Worm (Caenorhabditis elegans) whole organism, midembryonic: Measurements from ENCODE around the gene C38D9.8.

Experiments used
- T22C8.4 ChIP-seq: fragments of 200-800 bp; sonication (Bioruptor generic); IDR thresholded peaks from 2 replicates; pipeline ENCODE4 v1.3.6; 2022; ENCODE audit warnings: missing genetic modification characterization, missing compliant biosample characterization
- cog-1 ChIP-seq: sonication (generic microtip); optimal IDR thresholded peaks from 2 replicates; lab custom pipeline; 2016; ENCODE audit warnings: missing genetic modification characterization, missing compliant biosample characterization
- flt-1 ChIP-seq: fragments of 200-800 bp; sonication (Bioruptor generic); IDR thresholded peaks from 2 replicates; pipeline ENCODE4 v1.3.6; 2022; ENCODE audit warnings: missing genetic modification characterization, missing compliant biosample characterization
- klf-2 ChIP-seq: fragments of 200-800 bp; sonication (Bioruptor generic); conservative IDR thresholded peaks from 2 replicates; pipeline ENCODE4 v1.3.6; 2022; ENCODE audit warnings: missing genetic modification reagents, missing genetic modification characterization, missing compliant biosample characterization
- med-1 ChIP-seq: sonication (generic microtip); optimal IDR thresholded peaks from 2 replicates; lab custom pipeline; 2017; ENCODE audit warnings: missing genetic modification characterization, mild to moderate bottlenecking, missing compliant biosample characterization, antibody characterized with exemption, missing genetic modification reagents; ENCODE audit not compliant: insufficient read depth
- ref-1 ChIP-seq: fragments of 200-800 bp; sonication (Bioruptor generic); conservative IDR thresholded peaks from 2 replicates; pipeline ENCODE4 v1.3.6; 2022; ENCODE audit warnings: missing genetic modification reagents, missing genetic modification characterization, missing compliant biosample characterization
- tab-1 ChIP-seq: fragments of 200-800 bp; sonication (Bioruptor generic); IDR thresholded peaks from 2 replicates; pipeline ENCODE4 v1.3.6; 2022; ENCODE audit warnings: missing genetic modification characterization, missing compliant biosample characterization
- ztf-23 ChIP-seq: fragments of 200-800 bp; sonication (Bioruptor generic); IDR thresholded peaks from 2 replicates; pipeline ENCODE4 v1.3.6; 2022; ENCODE audit warnings: missing genetic modification reagents, missing genetic modification characterization, missing compliant biosample characterization
- ztf-29 ChIP-seq: fragments of 200-800 bp; sonication (Bioruptor generic); IDR thresholded peaks from 2 replicates; pipeline ENCODE4 v1.3.6; 2022; ENCODE audit warnings: missing genetic modification reagents, missing genetic modification characterization, missing compliant biosample characterization

C38D9.8 gene

ce11 chrV:17530486-17530885 is 22.2 kb downstream of the C38D9.8 start, which contains the start of gene C18D4.12:
Gene C18D4.12 (minus strand): TSS chrV:17530586.
- TF ChIP-seq T22C8.4 (GFP tag; lab: Robert Waterston, UW) (no peak), cog-1 (no peak), med-1 (GFP tag; lab: Kevin White, UChicago) (no peak), klf-2 (GFP tag; lab: Robert Waterston, UW) (no peak), tab-1 (GFP tag; lab: Robert Waterston, UW) (no peak), flt-1 (no peak), ztf-23 (no peak), ztf-29 (GFP tag; lab: Robert Waterston, UW) (no peak), ref-1 (GFP tag; lab: Robert Waterston, UW) (no peak)

DNA sequence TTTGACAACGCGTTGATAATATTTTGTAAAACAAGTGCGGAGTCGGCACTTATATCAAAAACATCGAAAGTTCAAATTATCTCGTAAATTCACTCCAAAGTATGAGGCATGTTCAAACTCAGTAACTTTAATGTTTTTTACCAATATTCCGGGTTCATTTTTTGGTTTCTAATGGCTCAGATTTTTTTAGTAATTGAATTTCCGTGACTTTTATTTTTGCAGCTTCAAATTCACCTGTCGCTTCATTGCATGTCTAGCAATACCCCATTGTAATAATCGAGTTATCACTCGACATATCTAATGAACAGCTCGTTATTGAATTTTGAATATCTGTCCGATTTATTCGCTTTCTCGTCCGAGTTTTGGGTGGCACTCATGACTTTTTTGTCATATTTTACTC is 24.9 kb downstream of the C38D9.8 start, which contains the start of gene srz-90:
Gene srz-90 (plus strand): TSS at position 301 of the 400 bp plus-strand sequence.
- TF ChIP-seq tab-1 (GFP tag; lab: Robert Waterston, UW) (no peak), flt-1 (no peak), T22C8.4 (GFP tag; lab: Robert Waterston, UW) (no peak), klf-2 (GFP tag; lab: Robert Waterston, UW) (no peak), cog-1 (no peak), ref-1 (GFP tag; lab: Robert Waterston, UW) (no peak), med-1 (GFP tag; lab: Kevin White, UChicago) (no peak), ztf-23 (no peak), ztf-29 (GFP tag; lab: Robert Waterston, UW) (no peak)

- no peak for TF ChIP-seq flt-1
- no peak for TF ChIP-seq med-1 (GFP tag; lab: Kevin White, UChicago)
Measured at ce11 chrV:17520735-17521134, 31.9 kb downstream of the C38D9.8 start, which contains the start of gene fbxa-136. Gene fbxa-136 (plus strand): TSS chrV:17521035.

- no peak for TF ChIP-seq ztf-23
- TF ChIP-seq flt-1, result no peak
- TF ChIP-seq klf-2 (GFP tag; lab: Robert Waterston, UW), result no peak
- TF ChIP-seq ref-1 (GFP tag; lab: Robert Waterston, UW), result 0 out of 2 replicates have a peak, but pooled peaks have one; percentile 10
- TF ChIP-seq T22C8.4 (GFP tag; lab: Robert Waterston, UW), result no peak
- no peak for TF ChIP-seq med-1 (GFP tag; lab: Kevin White, UChicago)
Measured at ce11 chrV:17513831-17514230, 38.8 kb downstream of the C38D9.8 start.

DNA sequence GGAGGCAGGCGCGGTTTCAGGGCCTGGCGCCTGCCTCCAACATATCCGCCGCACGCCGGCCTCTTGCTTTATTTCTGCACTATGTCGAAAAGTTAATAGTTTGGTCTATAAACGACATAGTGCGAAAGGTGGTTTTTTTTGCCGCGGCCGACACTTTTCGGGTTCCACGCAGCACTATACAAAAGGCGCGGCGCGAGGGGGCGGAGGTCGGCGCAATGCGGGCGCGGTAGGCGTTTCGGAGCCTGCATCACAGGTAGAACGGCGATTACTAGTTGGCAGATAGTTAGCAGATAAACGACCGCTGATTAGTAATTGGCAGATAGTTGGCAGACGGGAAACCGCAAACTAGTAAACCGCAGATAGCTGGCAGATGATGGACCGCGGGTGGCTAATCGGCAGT is 39.9 kb downstream of the C38D9.8 start:
- TF ChIP-seq cog-1 (no peak), klf-2 (GFP tag; lab: Robert Waterston, UW) (no peak), ztf-29 (GFP tag; lab: Robert Waterston, UW) (no peak), tab-1 (GFP tag; lab: Robert Waterston, UW) (0 out of 2 replicates have a peak, but pooled peaks have one; percentile 32), flt-1 (no peak)

ce11 chrV:17508493-17508892 is 44.2 kb downstream of the C38D9.8 start, which contains the start of gene srw-32:
Gene srw-32 (plus strand): TSS chrV:17508793.
- TF ChIP-seq ztf-23 (no peak), ztf-29 (GFP tag; lab: Robert Waterston, UW) (no peak), ref-1 (GFP tag; lab: Robert Waterston, UW) (no peak), flt-1 (no peak), klf-2 (GFP tag; lab: Robert Waterston, UW) (no peak), med-1 (GFP tag; lab: Kevin White, UChicago) (no peak), T22C8.4 (GFP tag; lab: Robert Waterston, UW) (no peak), cog-1 (no peak)

ce11 chrV:17506289-17506688 is 46.4 kb downstream of the C38D9.8 start, which contains the start of gene srw-31:
Gene srw-31 (plus strand): TSS chrV:17506589.
- no peak for TF ChIP-seq klf-2 (GFP tag; lab: Robert Waterston, UW)
- TF ChIP-seq tab-1 (GFP tag; lab: Robert Waterston, UW), result no peak
- TF ChIP-seq T22C8.4 (GFP tag; lab: Robert Waterston, UW), result no peak
- no peak for TF ChIP-seq med-1 (GFP tag; lab: Kevin White, UChicago)
- TF ChIP-seq cog-1, result no peak
- TF ChIP-seq ztf-29 (GFP tag; lab: Robert Waterston, UW), result no peak
- no peak for TF ChIP-seq ref-1 (GFP tag; lab: Robert Waterston, UW)
- no peak for TF ChIP-seq flt-1
- TF ChIP-seq ztf-23, result no peak
